Worm (Caenorhabditis elegans) whole organism, mixed stage, embryonic: Measurements from ENCODE around the gene nspg-6.
A peak's percentile ranks its signal among the peaks of the same experiment; 100 is the strongest.

Source experiments
- M03D4.4 ChIP-seq: sonication (generic microtip); optimal IDR thresholded peaks from 2 replicates; lab custom pipeline; 2017; ENCODE audit warnings: mild to moderate bottlenecking, missing genetic modification characterization, missing compliant biosample characterization
- bed-3 ChIP-seq: fragments of 200-800 bp; sonication (Bioruptor generic); optimal IDR thresholded peaks from 3 replicates; lab custom pipeline; 2018; ENCODE audit warnings: mild to moderate bottlenecking, missing genetic modification characterization, moderate library complexity, missing compliant biosample characterization
- blmp-1 ChIP-seq: fragments of 150-350 bp; optimal IDR thresholded peaks from 2 replicates; lab custom pipeline; 2014; ENCODE audit warnings: missing biosample characterization, missing genetic modification characterization
- ceh-39 ChIP-seq: fragments of 150-350 bp; optimal IDR thresholded peaks from 2 replicates; lab custom pipeline; 2014; ENCODE audit warnings: missing biosample characterization, missing genetic modification characterization
- ceh-43 ChIP-seq: fragments of 200-800 bp; sonication (Bioruptor generic); optimal IDR thresholded peaks from 2 replicates; lab custom pipeline; 2018; ENCODE audit warnings: mild to moderate bottlenecking, missing genetic modification characterization, moderate library complexity, missing compliant biosample characterization
- ceh-83 ChIP-seq: fragments of 200-800 bp; sonication (Bioruptor generic); optimal IDR thresholded peaks from 2 replicates; lab custom pipeline; 2018; ENCODE audit warnings: mild to moderate bottlenecking, missing genetic modification characterization, missing compliant biosample characterization
- ces-1 ChIP-seq: fragments of 150-350 bp; optimal IDR thresholded peaks from 2 replicates; lab custom pipeline; 2014; ENCODE audit warnings: missing biosample characterization, missing genetic modification reagents, missing genetic modification characterization
- cnd-1 ChIP-seq: fragments of 200-800 bp; sonication (Bioruptor generic); optimal IDR thresholded peaks from 2 replicates; lab custom pipeline; 2018; ENCODE audit warnings: mild to moderate bottlenecking, missing genetic modification characterization, missing compliant biosample characterization
- drap-1 ChIP-seq: fragments of 200-800 bp; sonication (Bioruptor generic); optimal IDR thresholded peaks from 3 replicates; lab custom pipeline; 2018; ENCODE audit warnings: mild to moderate bottlenecking, missing genetic modification characterization, missing compliant biosample characterization
- elt-1 ChIP-seq: sonication (generic microtip); optimal IDR thresholded peaks from 2 replicates; lab custom pipeline; 2017; ENCODE audit warnings: missing genetic modification characterization, mild to moderate bottlenecking, missing compliant biosample characterization, antibody characterized with exemption, moderate library complexity, borderline replicate concordance; ENCODE audit not compliant: insufficient read depth
- elt-3 ChIP-seq: fragments of 150-350 bp; optimal IDR thresholded peaks from 2 replicates; lab custom pipeline; 2014; ENCODE audit warnings: missing biosample characterization, missing genetic modification characterization
- flh-1 ChIP-seq: fragments of 200-800 bp; sonication (Bioruptor generic); optimal IDR thresholded peaks from 2 replicates; lab custom pipeline; 2018; ENCODE audit warnings: mild to moderate bottlenecking, missing genetic modification characterization, moderate library complexity, missing compliant biosample characterization
- ham-2 ChIP-seq: fragments of 200-800 bp; sonication (Bioruptor generic); optimal IDR thresholded peaks from 2 replicates; lab custom pipeline; 2018; ENCODE audit warnings: mild to moderate bottlenecking, missing genetic modification characterization, missing compliant biosample characterization
- hlh-1 ChIP-seq: fragments of 150-350 bp; optimal IDR thresholded peaks from 2 replicates; lab custom pipeline; 2014; ENCODE audit warnings: missing biosample characterization, missing genetic modification reagents, missing genetic modification characterization
- lin-13 ChIP-seq: fragments of 150-350 bp; optimal IDR thresholded peaks from 2 replicates; lab custom pipeline; 2014; ENCODE audit warnings: missing biosample characterization, missing genetic modification characterization
- lin-32 ChIP-seq: fragments of 200-800 bp; sonication (Bioruptor generic); optimal IDR thresholded peaks from 2 replicates; lab custom pipeline; 2018; ENCODE audit warnings: mild to moderate bottlenecking, missing genetic modification characterization, missing compliant biosample characterization
- lsy-2 ChIP-seq: fragments of 150-350 bp; optimal IDR thresholded peaks from 2 replicates; lab custom pipeline; 2014; ENCODE audit warnings: missing biosample characterization, missing genetic modification characterization
- mab-5 ChIP-seq: fragments of 150-350 bp; optimal IDR thresholded peaks from 2 replicates; lab custom pipeline; 2014; ENCODE audit warnings: missing biosample characterization, missing genetic modification characterization
- mep-1 ChIP-seq: fragments of 150-350 bp; optimal IDR thresholded peaks from 2 replicates; lab custom pipeline; 2017; ENCODE audit warnings: missing biosample characterization, missing genetic modification reagents, missing genetic modification characterization, inconsistent platforms
- mls-2 ChIP-seq: sonication (generic microtip); optimal IDR thresholded peaks from 2 replicates; lab custom pipeline; 2016; ENCODE audit warnings: mild to moderate bottlenecking, missing genetic modification characterization, moderate library complexity, missing compliant biosample characterization
- nhr-12 ChIP-seq: fragments of 150-350 bp; optimal IDR thresholded peaks from 2 replicates; lab custom pipeline; 2014; ENCODE audit warnings: missing biosample characterization, missing genetic modification characterization
- nhr-237 ChIP-seq: fragments of 150-350 bp; optimal IDR thresholded peaks from 2 replicates; lab custom pipeline; 2014; ENCODE audit warnings: missing biosample characterization, missing genetic modification characterization
- nhr-28 ChIP-seq: fragments of 150-350 bp; optimal IDR thresholded peaks from 2 replicates; lab custom pipeline; 2014; ENCODE audit warnings: missing biosample characterization, missing genetic modification characterization
- nhr-76 ChIP-seq: sonication (generic microtip); optimal IDR thresholded peaks from 2 replicates; lab custom pipeline; 2017; ENCODE audit warnings: missing biosample characterization, missing genetic modification characterization
- pha-4 ChIP-seq: fragments of 150-350 bp; optimal IDR thresholded peaks from 2 replicates; lab custom pipeline; 2018; ENCODE audit warnings: missing biosample characterization, missing genetic modification reagents, missing genetic modification characterization
- sem-2 ChIP-seq: fragments of 200-800 bp; sonication (Bioruptor generic); optimal IDR thresholded peaks from 2 replicates; lab custom pipeline; 2018; ENCODE audit warnings: mild to moderate bottlenecking, missing genetic modification characterization, missing compliant biosample characterization
- snpc-4 ChIP-seq: fragments of 150-350 bp; optimal IDR thresholded peaks from 2 replicates; lab custom pipeline; 2014; ENCODE audit warnings: missing biosample characterization, missing genetic modification characterization
- sptf-1 ChIP-seq: sonication (generic microtip); optimal IDR thresholded peaks from 2 replicates; lab custom pipeline; 2017; ENCODE audit warnings: mild to moderate bottlenecking, missing genetic modification characterization, moderate library complexity, missing compliant biosample characterization
- tbx-8 ChIP-seq: fragments of 200-800 bp; sonication (Bioruptor generic); optimal IDR thresholded peaks from 2 replicates; lab custom pipeline; 2018; ENCODE audit warnings: mild to moderate bottlenecking, missing genetic modification characterization, moderate library complexity, missing compliant biosample characterization
- unc-39 ChIP-seq: fragments of 150-350 bp; optimal IDR thresholded peaks from 2 replicates; lab custom pipeline; 2014; ENCODE audit warnings: missing biosample characterization, missing genetic modification characterization
- zip-8 ChIP-seq: fragments of 150-350 bp; optimal IDR thresholded peaks from 2 replicates; lab custom pipeline; 2014; ENCODE audit warnings: missing biosample characterization, missing genetic modification characterization
- ztf-11 ChIP-seq: fragments of 150-350 bp; optimal IDR thresholded peaks from 2 replicates; lab custom pipeline; 2014; ENCODE audit warnings: missing biosample characterization, missing genetic modification characterization

The nspg-6 gene

DNA sequence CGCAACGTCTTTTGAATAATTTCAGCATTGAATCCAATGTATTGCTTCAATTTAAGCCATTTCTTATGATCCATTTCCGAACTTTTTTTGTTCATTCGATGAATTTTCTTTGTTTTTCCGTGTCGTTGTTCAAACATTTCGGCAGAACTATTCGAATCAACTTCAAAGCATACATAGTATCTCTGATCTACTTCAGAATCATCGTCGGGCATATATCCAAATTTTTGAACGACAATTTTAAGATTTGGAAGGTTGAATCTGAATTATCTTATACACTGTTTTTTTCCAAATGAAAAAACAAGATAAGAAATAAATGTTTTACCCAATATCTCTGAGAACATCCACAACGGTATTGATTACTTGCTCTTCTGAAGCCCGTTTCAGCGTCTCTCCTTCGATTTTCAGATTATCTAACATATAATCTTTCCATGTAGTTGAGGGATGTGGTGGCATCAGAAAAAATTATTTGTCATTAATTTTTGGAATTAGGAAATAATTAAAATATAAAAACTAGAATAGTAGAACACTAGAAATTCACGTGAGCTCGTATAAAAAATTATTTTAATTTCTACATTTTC is 14.5 kb upstream of the nspg-6 start, which contains the start of gene lab-2:
lab-2 (minus strand) TSS at position 453 of the 578 bp plus-strand sequence.
- TF ChIP-seq cnd-1 (no peak), mls-2 (tag; lab: Kevin White, UChicago) (no peak), bed-3 (no peak), sem-2 (GFP tag; lab: Kevin White, UChicago) (no peak), mab-5 (tag; lab: Kevin White, UChicago) (no peak)

DNA sequence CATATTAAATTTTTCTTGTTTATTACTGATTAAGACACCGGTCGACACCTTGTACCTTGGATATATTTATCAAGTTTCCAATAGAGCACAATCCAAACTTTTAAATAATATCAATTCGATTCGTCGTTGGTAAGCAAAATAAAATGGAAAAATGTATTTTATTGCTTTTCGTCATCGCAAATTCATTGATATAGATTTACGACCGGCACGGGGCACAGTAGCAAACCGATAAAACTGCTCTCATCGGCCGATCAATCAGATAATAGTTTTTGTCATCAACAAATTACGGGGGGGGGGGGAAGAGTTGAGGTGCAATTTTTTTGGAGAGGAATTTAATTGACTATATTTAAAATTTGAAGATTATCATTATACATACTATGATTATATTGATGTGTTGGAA is 8.6 kb upstream of the nspg-6 start:
- no peak for TF ChIP-seq mab-5 (tag; lab: Kevin White, UChicago)
- TF ChIP-seq ceh-83 (GFP tag; lab: Kevin White, UChicago): no peak
- TF ChIP-seq sptf-1 (tag; lab: Kevin White, UChicago): no peak
- TF ChIP-seq ceh-39 (tag; lab: Kevin White, UChicago): no peak
- no peak for TF ChIP-seq ces-1 (GFP tag; lab: Kevin White, UChicago)
- TF ChIP-seq elt-1 (tag; lab: Kevin White, UChicago): no peak
- TF ChIP-seq drap-1 (GFP tag; lab: Kevin White, UChicago): no peak

DNA sequence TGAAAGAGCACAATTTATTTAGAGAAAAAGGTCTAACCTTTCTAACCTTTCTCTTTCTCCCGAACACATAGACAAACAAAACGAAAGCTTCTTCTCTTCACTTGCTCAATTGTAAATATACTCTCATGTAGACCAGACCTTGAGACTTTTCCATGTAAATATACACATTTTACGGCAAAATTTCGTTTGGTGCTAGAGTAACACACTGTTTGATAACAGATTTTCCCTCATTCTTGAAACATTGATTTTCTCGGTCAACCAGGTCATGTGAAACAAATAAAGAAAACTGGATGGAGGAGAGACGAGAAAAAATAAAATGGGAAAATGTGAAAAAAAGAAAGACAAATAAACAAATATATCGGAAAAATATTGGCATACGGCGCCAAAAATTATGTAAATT is 7.2 kb upstream of the nspg-6 start:
- no peak for TF ChIP-seq blmp-1 (tag; lab: Kevin White, UChicago)
- TF ChIP-seq pha-4: peak; percentile 79
- TF ChIP-seq, all 35 proteins: peak for 1

DNA sequence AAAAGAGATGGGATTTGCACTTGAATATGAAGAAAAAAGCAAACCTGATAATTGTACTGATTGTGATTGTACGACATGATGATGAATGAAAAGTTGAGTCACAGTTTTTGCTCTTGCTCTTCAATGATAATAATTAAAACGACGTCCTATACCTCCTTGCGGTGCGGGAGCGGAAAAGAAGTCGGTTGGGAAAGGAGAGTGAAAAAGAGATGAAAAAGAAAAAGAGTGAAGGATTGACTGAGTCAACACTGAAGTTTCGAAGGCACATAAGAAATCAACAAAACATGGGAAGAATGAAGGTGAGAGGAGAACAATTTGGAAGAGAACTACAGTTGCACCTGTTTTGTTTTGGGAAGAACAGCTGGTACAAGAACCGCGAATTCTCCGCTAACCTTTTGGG is 4.6 kb upstream of the nspg-6 start, which contains the start of gene F56C9.8:
F56C9.8 (minus strand) TSS at position 120 of the 400 bp plus-strand sequence.
- TF ChIP-seq M03D4.4 (tag; lab: Kevin White, UChicago) (no peak), ceh-83 (GFP tag; lab: Kevin White, UChicago) (no peak), nhr-76 (tag; lab: Kevin White, UChicago) (no peak), nhr-12 (tag; lab: Kevin White, UChicago) (no peak), snpc-4 (tag; lab: Kevin White, UChicago) (no peak), nhr-28 (no peak), blmp-1 (tag; lab: Kevin White, UChicago) (no peak), lin-13 (tag; lab: Kevin White, UChicago) (no peak), zip-8 (tag; lab: Kevin White, UChicago) (no peak), sem-2 (GFP tag; lab: Kevin White, UChicago) (no peak), lin-32 (GFP tag; lab: Kevin White, UChicago) (no peak), unc-39 (tag; lab: Kevin White, UChicago) (no peak), mab-5 (tag; lab: Kevin White, UChicago) (no peak), nhr-237 (tag; lab: Kevin White, UChicago) (no peak), flh-1 (no peak), lsy-2 (tag; lab: Kevin White, UChicago) (no peak), ceh-43 (GFP tag; lab: Kevin White, UChicago) (no peak), ceh-39 (tag; lab: Kevin White, UChicago) (no peak), elt-1 (tag; lab: Kevin White, UChicago) (no peak)

DNA sequence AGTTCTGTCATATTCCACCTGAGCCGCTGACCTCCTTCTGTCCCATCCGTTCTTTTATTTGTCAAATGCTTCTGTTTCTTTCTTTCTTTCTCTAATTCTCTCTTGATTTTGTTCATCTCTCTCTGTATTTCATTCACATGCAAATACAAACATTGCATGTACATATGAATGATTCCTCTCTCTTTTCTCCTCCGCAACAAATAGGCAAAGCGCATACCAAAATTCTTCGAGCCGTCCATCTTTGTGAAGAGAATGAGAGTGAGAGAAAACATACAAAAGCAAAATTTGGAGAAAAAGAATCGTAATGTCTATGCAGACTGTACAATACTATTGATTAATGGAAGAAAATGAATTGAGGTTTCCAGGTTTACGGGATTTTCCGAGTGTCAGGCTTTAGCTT is 2.6 kb upstream of the nspg-6 start:
- TF ChIP-seq lin-13 (tag; lab: Kevin White, UChicago) (no peak), lin-32 (GFP tag; lab: Kevin White, UChicago) (no peak), pha-4 (peak; percentile 83), elt-3 (tag; lab: Kevin White, UChicago) (no peak), elt-1 (tag; lab: Kevin White, UChicago) (no peak), lsy-2 (tag; lab: Kevin White, UChicago) (no peak), nhr-28 (no peak)

DNA sequence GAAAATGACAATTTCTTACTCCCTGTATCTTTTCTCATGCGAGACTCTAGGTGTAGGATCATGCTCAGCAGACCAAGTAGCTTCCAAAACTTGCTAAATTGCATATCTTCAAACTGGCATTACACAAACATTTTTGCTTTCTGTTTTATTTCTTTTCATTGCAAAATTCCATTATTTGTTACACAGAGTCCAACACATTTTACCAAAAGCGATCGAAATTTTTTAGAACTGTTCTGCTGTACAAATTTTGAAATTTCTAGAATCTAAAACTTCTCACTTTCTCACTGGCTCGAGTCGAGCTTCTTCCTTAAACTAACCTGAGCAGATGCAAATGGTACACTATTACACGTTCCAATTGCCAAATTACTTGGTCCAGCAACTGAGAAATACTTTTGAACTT is 304 bp downstream of the nspg-6 start:
- TF ChIP-seq bed-3 (no peak), mls-2 (tag; lab: Kevin White, UChicago) (no peak), drap-1 (GFP tag; lab: Kevin White, UChicago) (no peak), ham-2 (GFP tag; lab: Kevin White, UChicago) (no peak), nhr-237 (tag; lab: Kevin White, UChicago) (no peak), lin-32 (GFP tag; lab: Kevin White, UChicago) (no peak), mep-1 (tag; lab: Kevin White, UChicago) (no peak), hlh-1 (tag; lab: Kevin White, UChicago) (no peak), lin-13 (tag; lab: Kevin White, UChicago) (no peak), elt-1 (tag; lab: Kevin White, UChicago) (no peak), ceh-39 (tag; lab: Kevin White, UChicago) (no peak), ztf-11 (tag; lab: Kevin White, UChicago) (no peak), cnd-1 (no peak), M03D4.4 (tag; lab: Kevin White, UChicago) (no peak), ceh-43 (GFP tag; lab: Kevin White, UChicago) (no peak), sem-2 (GFP tag; lab: Kevin White, UChicago) (no peak), tbx-8 (no peak), zip-8 (tag; lab: Kevin White, UChicago) (no peak)
